Fruit fly (Drosophila melanogaster) whole organism, embryonic: Measurements from ENCODE around the gene DENR.
A peak's percentile ranks its signal among the peaks of the same experiment; 100 is the strongest.

Source experiments
- CG10366 ChIP-seq: fragments of 200-800 bp; sonication (Bioruptor generic); IDR thresholded peaks from 2 replicates; pipeline ENCODE4 v1.3.6; 2022; ENCODE audit warnings: missing biosample characterization, missing genetic modification characterization
- CG10654 ChIP-seq: fragments of 200-800 bp; sonication (Bioruptor generic); optimal IDR thresholded peaks from 2 replicates; lab custom pipeline; 2016; ENCODE audit warnings: missing biosample characterization, missing genetic modification characterization
- CG11560 ChIP-seq: fragments of 200-800 bp; sonication (Bioruptor generic); IDR thresholded peaks from 3 replicates; pipeline ENCODE4 v1.3.6; 2022; ENCODE audit warnings: missing biosample characterization, missing genetic modification characterization
- CG12104 ChIP-seq: fragments of 200-800 bp; sonication (Bioruptor generic); optimal IDR thresholded peaks from 3 replicates; lab custom pipeline; 2016; ENCODE audit warnings: missing biosample characterization, missing genetic modification characterization
- CG12942 ChIP-seq: fragments of 200-800 bp; sonication (Bioruptor generic); optimal IDR thresholded peaks from 3 replicates; lab custom pipeline; 2016; ENCODE audit warnings: missing biosample characterization, missing genetic modification characterization
- CG13296 ChIP-seq: fragments of 200-800 bp; sonication (Bioruptor generic); optimal IDR thresholded peaks from 3 replicates; lab custom pipeline; 2018; ENCODE audit warnings: missing biosample characterization, mild to moderate bottlenecking, missing genetic modification characterization
- CG14667 ChIP-seq: fragments of 200-800 bp; sonication (Bioruptor generic); IDR thresholded peaks from 2 replicates; pipeline ENCODE4 v1.3.6; 2022; ENCODE audit warnings: missing biosample characterization, missing genetic modification characterization
- CG15011 ChIP-seq: fragments of 200-800 bp; sonication (Bioruptor generic); optimal IDR thresholded peaks from 3 replicates; lab custom pipeline; 2018; ENCODE audit warnings: missing biosample characterization, mild to moderate bottlenecking, missing genetic modification characterization
- CG15073 ChIP-seq: fragments of 200-800 bp; sonication (Bioruptor generic); optimal IDR thresholded peaks from 2 replicates; lab custom pipeline; 2016; ENCODE audit warnings: missing biosample characterization, missing genetic modification characterization
- CG15514 ChIP-seq: fragments of 200-800 bp; sonication (Bioruptor generic); optimal IDR thresholded peaks from 3 replicates; lab custom pipeline; 2017; ENCODE audit warnings: missing biosample characterization, missing genetic modification characterization, mild to moderate bottlenecking, moderate library complexity, missing genetic modification reagents
- CG1602 ChIP-seq: fragments of 200-800 bp; sonication (Bioruptor generic); optimal IDR thresholded peaks from 3 replicates; lab custom pipeline; 2016; ENCODE audit warnings: missing biosample characterization, missing genetic modification characterization
- CG1647 ChIP-seq: fragments of 200-800 bp; sonication (Bioruptor generic); optimal IDR thresholded peaks from 3 replicates; lab custom pipeline; 2016; ENCODE audit warnings: missing biosample characterization, missing genetic modification characterization
- CG17328 ChIP-seq: fragments of 200-800 bp; sonication (Bioruptor generic); IDR thresholded peaks from 2 replicates; pipeline ENCODE4 v1.3.6; 2022; ENCODE audit warnings: missing biosample characterization, missing genetic modification characterization
- CG17912 ChIP-seq: fragments of 200-800 bp; sonication (Bioruptor generic); optimal IDR thresholded peaks from 2 replicates; lab custom pipeline; 2018; ENCODE audit warnings: missing biosample characterization, mild to moderate bottlenecking, missing genetic modification characterization
- CG18599 ChIP-seq: fragments of 200-800 bp; sonication (Bioruptor generic); optimal IDR thresholded peaks from 3 replicates; lab custom pipeline; 2017; ENCODE audit warnings: missing biosample characterization, missing genetic modification characterization, mild to moderate bottlenecking, moderate library complexity, missing genetic modification reagents
- CG31388 ChIP-seq: fragments of 200-800 bp; sonication (Bioruptor generic); optimal IDR thresholded peaks from 2 replicates; lab custom pipeline; 2016; ENCODE audit warnings: missing biosample characterization, missing genetic modification characterization
- CG31441 ChIP-seq: fragments of 200-800 bp; sonication (Bioruptor generic); IDR thresholded peaks from 2 replicates; pipeline ENCODE4 v1.3.6; 2022; ENCODE audit warnings: missing biosample characterization, missing genetic modification characterization
- CG5245 ChIP-seq: fragments of 200-800 bp; sonication (Bioruptor generic); optimal IDR thresholded peaks from 3 replicates; lab custom pipeline; 2016; ENCODE audit warnings: missing biosample characterization, missing genetic modification characterization
- CG6791 ChIP-seq: fragments of 200-800 bp; sonication (Bioruptor generic); IDR thresholded peaks from 3 replicates; pipeline ENCODE4 v1.3.6; 2022; ENCODE audit warnings: missing biosample characterization, missing genetic modification characterization; ENCODE audit not compliant: partially characterized antibody
- CG8924 ChIP-seq: fragments of 200-800 bp; optimal IDR thresholded peaks from 3 replicates; lab custom pipeline; 2019; ENCODE audit warnings: missing biosample characterization, mild to moderate bottlenecking, missing genetic modification characterization, moderate library complexity
- CG9609 ChIP-seq: fragments of 200-800 bp; sonication (Bioruptor generic); optimal IDR thresholded peaks from 3 replicates; lab custom pipeline; 2016; ENCODE audit warnings: missing biosample characterization, missing genetic modification characterization
- CG9797 ChIP-seq: fragments of 200-800 bp; sonication (Bioruptor generic); optimal IDR thresholded peaks from 3 replicates; lab custom pipeline; 2018; ENCODE audit warnings: missing biosample characterization, mild to moderate bottlenecking, missing genetic modification characterization
- Camta ChIP-seq: fragments of 200-800 bp; sonication (Bioruptor generic); optimal IDR thresholded peaks from 2 replicates; lab custom pipeline; 2016; ENCODE audit warnings: missing biosample characterization, missing genetic modification characterization
- Doc2 ChIP-seq: fragments of 200-800 bp; sonication (Bioruptor generic); IDR thresholded peaks from 2 replicates; pipeline ENCODE4 v1.3.6; 2022; ENCODE audit warnings: missing biosample characterization, missing genetic modification characterization
- Eip74EF ChIP-seq, 2 experiments: fragments of 200-800 bp in 1 of 2; fragments of >200 bp in 1 of 2; sonication (Bioruptor generic) in 1 of 2; optimal IDR thresholded peaks; 2 replicates each; lab custom pipeline; 2017 to 2019; ENCODE audit warnings: missing biosample characterization in 2 of 2, missing genetic modification characterization in 2 of 2, mild to moderate bottlenecking in 1 of 2, moderate library complexity in 1 of 2
- HHEX ChIP-seq: fragments of 200-800 bp; sonication (Bioruptor generic); optimal IDR thresholded peaks from 3 replicates; lab custom pipeline; 2017; ENCODE audit warnings: missing biosample characterization, mild to moderate bottlenecking, missing genetic modification characterization, missing genetic modification reagents
- MESR4 ChIP-seq: fragments of 200-800 bp; sonication (Bioruptor generic); optimal IDR thresholded peaks from 2 replicates; lab custom pipeline; 2018; ENCODE audit warnings: missing biosample characterization, mild to moderate bottlenecking, missing genetic modification characterization, moderate library complexity
- NC2β ChIP-seq: fragments of 200-800 bp; sonication (Bioruptor generic); optimal IDR thresholded peaks from 2 replicates; lab custom pipeline; 2016; ENCODE audit warnings: missing biosample characterization, missing genetic modification characterization
- Side ChIP-seq: fragments of 200-800 bp; sonication (Bioruptor generic); optimal IDR thresholded peaks from 2 replicates; lab custom pipeline; 2016; ENCODE audit warnings: missing biosample characterization, missing genetic modification characterization
- Trl ChIP-seq, 3 experiments: fragments of >200 bp in 2 of 3; fragments of 200-800 bp in 1 of 3; sonication (Bioruptor generic) in 1 of 3; optimal IDR thresholded peaks; 2 replicates in 1 of 3; 3 replicates in 2 of 3; lab custom pipeline; 2016 to 2017; ENCODE audit warnings: missing biosample characterization in 1 of 3, missing genetic modification characterization in 1 of 3
- Xrp1 ChIP-seq: fragments of 200-800 bp; sonication (Bioruptor generic); IDR thresholded peaks from 2 replicates; pipeline ENCODE4 v1.3.6; 2022; ENCODE audit warnings: missing biosample characterization, missing genetic modification characterization
- ap ChIP-seq: fragments of 200-800 bp; sonication (Bioruptor generic); IDR thresholded peaks from 2 replicates; pipeline ENCODE4 v1.3.6; 2022; ENCODE audit warnings: missing biosample characterization, missing genetic modification characterization
- ase ChIP-seq: fragments of 200-800 bp; sonication (Bioruptor generic); IDR thresholded peaks from 3 replicates; pipeline ENCODE4 v1.3.6; 2022; ENCODE audit warnings: missing biosample characterization, missing genetic modification characterization
- bbx ChIP-seq: fragments of 200-800 bp; sonication (Bioruptor generic); IDR thresholded peaks from 2 replicates; pipeline ENCODE4 v1.3.6; 2022; ENCODE audit warnings: missing biosample characterization, missing genetic modification characterization; ENCODE audit not compliant: partially characterized antibody
- chinmo ChIP-seq: fragments of 200-800 bp; sonication (Bioruptor generic); IDR thresholded peaks from 4 replicates; pipeline ENCODE4 v1.3.6; 2022; ENCODE audit warnings: missing biosample characterization, missing genetic modification characterization; ENCODE audit not compliant: partially characterized antibody
- chm ChIP-seq: fragments of 200-800 bp; sonication (Bioruptor generic); IDR thresholded peaks from 2 replicates; pipeline ENCODE4 v1.3.6; 2022; ENCODE audit warnings: missing biosample characterization, missing genetic modification characterization
- disco-r ChIP-seq: fragments of 200-800 bp; sonication (Bioruptor generic); optimal IDR thresholded peaks from 2 replicates; lab custom pipeline; 2016; ENCODE audit warnings: missing biosample characterization, missing genetic modification characterization
- exex ChIP-seq: fragments of 200-800 bp; sonication (Bioruptor generic); optimal IDR thresholded peaks from 4 replicates; lab custom pipeline; 2018; ENCODE audit warnings: missing biosample characterization, mild to moderate bottlenecking, missing genetic modification characterization, moderate library complexity
- gcm2 ChIP-seq: fragments of 200-800 bp; sonication (Bioruptor generic); optimal IDR thresholded peaks from 2 replicates; lab custom pipeline; 2016; ENCODE audit warnings: missing biosample characterization, missing genetic modification characterization
- gem ChIP-seq: fragments of 200-800 bp; sonication (Bioruptor generic); optimal IDR thresholded peaks from 2 replicates; lab custom pipeline; 2019; ENCODE audit warnings: missing biosample characterization, mild to moderate bottlenecking, missing genetic modification characterization, moderate library complexity
- gsb ChIP-seq: fragments of 200-800 bp; sonication (Bioruptor generic); IDR thresholded peaks from 2 replicates; pipeline ENCODE4 v1.3.6; 2022; ENCODE audit warnings: missing biosample characterization, missing genetic modification characterization
- jumu ChIP-seq: fragments of 200-800 bp; sonication (Bioruptor generic); optimal IDR thresholded peaks from 3 replicates; lab custom pipeline; 2016; ENCODE audit warnings: missing biosample characterization, missing genetic modification characterization
- luna ChIP-seq: fragments of 200-800 bp; sonication (Bioruptor generic); optimal IDR thresholded peaks from 2 replicates; lab custom pipeline; 2016; ENCODE audit warnings: missing biosample characterization, missing genetic modification characterization
- run ChIP-seq: fragments of 200-800 bp; sonication (Bioruptor generic); optimal IDR thresholded peaks from 3 replicates; lab custom pipeline; 2018; ENCODE audit warnings: missing biosample characterization, mild to moderate bottlenecking, missing genetic modification characterization
- sc ChIP-seq, 3 experiments: fragments of >200 bp in 2 of 3; fragments of 200-800 bp in 1 of 3; sonication (Bioruptor generic) in 1 of 3; optimal IDR thresholded peaks; 2 replicates in 2 of 3; 3 replicates in 1 of 3; lab custom pipeline; 2017; ENCODE audit warnings: mild to moderate bottlenecking in 1 of 3, missing biosample characterization in 1 of 3, missing genetic modification characterization in 1 of 3, missing genetic modification reagents in 1 of 3
- sob ChIP-seq: fragments of 200-800 bp; sonication (Bioruptor generic); IDR thresholded peaks from 2 replicates; pipeline ENCODE4 v1.3.6; 2022; ENCODE audit warnings: missing biosample characterization, missing genetic modification characterization
- tio ChIP-seq: fragments of 200-800 bp; sonication (Bioruptor generic); optimal IDR thresholded peaks from 2 replicates; lab custom pipeline; 2017; ENCODE audit warnings: missing biosample characterization, missing genetic modification characterization, inconsistent platforms
- tup ChIP-seq: fragments of 200-800 bp; sonication (Bioruptor generic); optimal IDR thresholded peaks from 2 replicates; lab custom pipeline; 2016; ENCODE audit warnings: missing biosample characterization, mild to moderate bottlenecking, missing genetic modification characterization, moderate library complexity
- z ChIP-seq: fragments of 200-800 bp; sonication (Bioruptor generic); IDR thresholded peaks from 3 replicates; pipeline ENCODE4 v1.3.6; 2022; ENCODE audit warnings: missing biosample characterization, missing genetic modification characterization
- zf30C ChIP-seq: fragments of 200-800 bp; sonication (Bioruptor generic); optimal IDR thresholded peaks from 3 replicates; lab custom pipeline; 2018; ENCODE audit warnings: missing biosample characterization, mild to moderate bottlenecking, missing genetic modification characterization
- zfh2 ChIP-seq: fragments of 200-800 bp; sonication (Bioruptor generic); optimal IDR thresholded peaks from 2 replicates; lab custom pipeline; 2016; ENCODE audit warnings: missing biosample characterization, missing genetic modification characterization

Gene DENR

dm6 chrX:16917462-16917861, 31.1 kb upstream of the DENR start (continued):
- TF ChIP-seq CG15514 = peak; percentile 15
- TF ChIP-seq CG1647 (GFP tag; lab: Kevin White, UChicago) = no peak
- no peak for TF ChIP-seq CG10366 (GFP tag; lab: Robert Waterston, UW)
- no peak for TF ChIP-seq CG10654
- TF ChIP-seq MESR4 = no peak
- TF ChIP-seq CG11560 (tag; lab: Robert Waterston, UW) = no peak
- TF ChIP-seq ap (GFP tag; lab: Robert Waterston, UW) = no peak
- TF ChIP-seq gcm2 (GFP tag; lab: Kevin White, UChicago) = no peak
- TF ChIP-seq Side = no peak
- no peak for TF ChIP-seq Doc2 (GFP tag; lab: Robert Waterston, UW)
- TF ChIP-seq Camta (GFP tag; lab: Kevin White, UChicago) = no peak
- no peak for TF ChIP-seq CG5245 (GFP tag; lab: Kevin White, UChicago)
- TF ChIP-seq ase = no peak
- TF ChIP-seq CG9609 = no peak
- TF ChIP-seq zf30C = no peak
- no peak for TF ChIP-seq Trl (optimal IDR thresholded peaks at IDR 0.05; lab: Kevin White, UChicago)
- no peak for TF ChIP-seq Trl (GFP tag; optimal IDR thresholded peaks at IDR 0.05; lab: Kevin White, UChicago)
- no peak for TF ChIP-seq HHEX (GFP tag; lab: Kevin White, UChicago)
- no peak for TF ChIP-seq CG14667
- TF ChIP-seq gsb (GFP tag; lab: Robert Waterston, UW) = no peak
- TF ChIP-seq CG31388 = no peak
- no peak for TF ChIP-seq CG15073 (GFP tag; lab: Kevin White, UChicago)
- no peak for TF ChIP-seq Eip74EF (GFP tag; optimal IDR thresholded peaks at IDR 0.05; lab: Kevin White, UChicago)
- no peak for TF ChIP-seq CG17912 (GFP tag; lab: Kevin White, UChicago)
- peak; percentile 7 for TF ChIP-seq CG13296 (GFP tag; lab: Kevin White, UChicago)
- 0 out of 2 replicates have a peak, but pooled peaks have one; percentile 14 for TF ChIP-seq sob (GFP tag; lab: Robert Waterston, UW)
- TF ChIP-seq CG12104 = no peak
- TF ChIP-seq jumu (GFP tag; lab: Kevin White, UChicago) = no peak
- no peak for TF ChIP-seq CG12942 (GFP tag; lab: Kevin White, UChicago)
- TF ChIP-seq exex (tag; lab: Kevin White, UChicago) = no peak
- no peak for TF ChIP-seq gem
- no peak for TF ChIP-seq zfh2 (GFP tag; lab: Kevin White, UChicago)
- TF ChIP-seq CG15011 (GFP tag; lab: Kevin White, UChicago) = no peak
- TF ChIP-seq CG9797 (GFP tag; lab: Kevin White, UChicago) = no peak
- TF ChIP-seq CG18599 (GFP tag; lab: Kevin White, UChicago) = peak; percentile 16
- no peak for TF ChIP-seq CG1602
- TF ChIP-seq chm (GFP tag; lab: Robert Waterston, UW) = no peak
- TF ChIP-seq sc (optimal IDR thresholded peaks at IDR 0.05; lab: Kevin White, UChicago) = no peak
- TF ChIP-seq sc (GFP tag; optimal IDR thresholded peaks at IDR 0.05; lab: Kevin White, UChicago) = no peak
- no peak for TF ChIP-seq CG17328 (GFP tag; lab: Robert Waterston, UW)
- no peak for TF ChIP-seq luna
- no peak for TF ChIP-seq z (GFP tag; lab: Robert Waterston, UW)
- TF ChIP-seq tup (GFP tag; lab: Kevin White, UChicago) = no peak
- TF ChIP-seq NC2β (GFP tag; lab: Kevin White, UChicago) = no peak
- no peak for TF ChIP-seq CG31441 (GFP tag; lab: Robert Waterston, UW)
- TF ChIP-seq Xrp1 (GFP tag; lab: Robert Waterston, UW) = no peak
- TF ChIP-seq disco-r (GFP tag; lab: Kevin White, UChicago) = no peak
- TF ChIP-seq chinmo (GFP tag; lab: Robert Waterston, UW) = 0 out of 4 replicates have a peak, but pooled peaks have one; percentile 10
- TF ChIP-seq CG6791 (GFP tag; lab: Robert Waterston, UW) = no peak
- no peak for TF ChIP-seq CG8924 (tag; lab: Kevin White, UChicago)
- no peak for TF ChIP-seq tio (GFP tag; lab: Kevin White, UChicago)
- no peak for TF ChIP-seq run (tag; lab: Kevin White, UChicago)
- TF ChIP-seq bbx = no peak
